Fruit fly (Drosophila melanogaster) whole organism, embryonic: ENCODE results near the gene CG6067.

ENCODE experiments used
- Abd-B ChIP-seq: fragments of 200-800 bp; sonication (Bioruptor generic); optimal IDR thresholded peaks from 2 replicates; lab custom pipeline; 2018; ENCODE audit warnings: missing biosample characterization, mild to moderate bottlenecking, missing genetic modification characterization, moderate library complexity
- BEAF-32 ChIP-seq: fragments of 200-800 bp; sonication (Bioruptor generic); optimal IDR thresholded peaks from 3 replicates; lab custom pipeline; 2017; ENCODE audit warnings: missing biosample characterization, missing genetic modification characterization, mild to moderate bottlenecking, moderate library complexity, missing genetic modification reagents
- CG10267 ChIP-seq: fragments of 200-800 bp; sonication (Bioruptor generic); optimal IDR thresholded peaks from 2 replicates; lab custom pipeline; 2018; ENCODE audit warnings: missing biosample characterization, mild to moderate bottlenecking, missing genetic modification characterization, moderate library complexity
- CG11093 ChIP-seq: fragments of 200-800 bp; sonication (Bioruptor generic); IDR thresholded peaks from 3 replicates; pipeline ENCODE4 v1.3.6; 2022; ENCODE audit warnings: missing biosample characterization, missing genetic modification characterization
- CG11504 ChIP-seq: fragments of 200-800 bp; sonication (Bioruptor generic); optimal IDR thresholded peaks from 3 replicates; lab custom pipeline; 2019; ENCODE audit warnings: missing biosample characterization, mild to moderate bottlenecking, missing genetic modification characterization, moderate library complexity
- CG12744 ChIP-seq: fragments of 200-800 bp; sonication (Bioruptor generic); optimal IDR thresholded peaks from 2 replicates; lab custom pipeline; 2016; ENCODE audit warnings: missing biosample characterization, missing genetic modification characterization
- CG13624 ChIP-seq: fragments of 200-800 bp; sonication (Bioruptor generic); optimal IDR thresholded peaks from 2 replicates; lab custom pipeline; 2016; ENCODE audit warnings: missing biosample characterization, missing genetic modification characterization
- CG13894 ChIP-seq: fragments of 200-800 bp; sonication (Bioruptor generic); optimal IDR thresholded peaks from 3 replicates; lab custom pipeline; 2018; ENCODE audit warnings: missing biosample characterization, mild to moderate bottlenecking, missing genetic modification characterization, moderate library complexity
- CG16813 ChIP-seq: fragments of 200-800 bp; sonication (Bioruptor generic); IDR thresholded peaks from 3 replicates; pipeline ENCODE4 v1.3.6; 2022; ENCODE audit warnings: missing biosample characterization, missing genetic modification characterization; ENCODE audit not compliant: partially characterized antibody
- CG18011 ChIP-seq: fragments of 200-800 bp; sonication (Bioruptor generic); optimal IDR thresholded peaks from 2 replicates; lab custom pipeline; 2017; ENCODE audit warnings: missing biosample characterization, missing genetic modification characterization, mild to moderate bottlenecking, moderate library complexity, missing genotype
- CG2120 ChIP-seq: fragments of 200-800 bp; sonication (Bioruptor generic); optimal IDR thresholded peaks from 3 replicates; lab custom pipeline; 2016; ENCODE audit warnings: missing biosample characterization, missing genetic modification characterization
- CG2199 ChIP-seq: fragments of 200-800 bp; sonication (Bioruptor generic); IDR thresholded peaks from 3 replicates; pipeline ENCODE4 v1.3.6; 2022; ENCODE audit warnings: missing biosample characterization, missing genetic modification characterization
- CG2875 ChIP-seq: fragments of 200-800 bp; sonication (Bioruptor generic); optimal IDR thresholded peaks from 2 replicates; lab custom pipeline; 2017; ENCODE audit warnings: missing biosample characterization, mild to moderate bottlenecking, missing genetic modification characterization, missing genetic modification reagents
- CG33213 ChIP-seq: fragments of 200-800 bp; sonication (Bioruptor generic); optimal IDR thresholded peaks from 3 replicates; lab custom pipeline; 2016; ENCODE audit warnings: missing biosample characterization, missing genetic modification characterization
- CG34376 ChIP-seq: fragments of 200-800 bp; sonication (Bioruptor generic); optimal IDR thresholded peaks from 2 replicates; lab custom pipeline; 2018; ENCODE audit warnings: missing biosample characterization, mild to moderate bottlenecking, missing genetic modification characterization
- CG3838 ChIP-seq: fragments of 200-800 bp; sonication (Bioruptor generic); optimal IDR thresholded peaks from 3 replicates; lab custom pipeline; 2016; ENCODE audit warnings: missing biosample characterization, missing genetic modification characterization
- CG6689 ChIP-seq: fragments of 200-800 bp; sonication (Bioruptor generic); IDR thresholded peaks from 2 replicates; pipeline ENCODE4 v1.3.6; 2022; ENCODE audit warnings: missing biosample characterization, missing genetic modification characterization
- CG6854 ChIP-seq: fragments of 200-800 bp; sonication (Bioruptor generic); optimal IDR thresholded peaks from 3 replicates; lab custom pipeline; 2017; ENCODE audit warnings: missing biosample characterization, mild to moderate bottlenecking, missing genetic modification characterization
- CG7357 ChIP-seq: fragments of 200-800 bp; sonication (Bioruptor generic); IDR thresholded peaks from 3 replicates; pipeline ENCODE4 v1.3.6; 2022; ENCODE audit warnings: missing biosample characterization, missing genetic modification characterization
- CG7745 ChIP-seq: fragments of 200-800 bp; sonication (Bioruptor generic); optimal IDR thresholded peaks from 2 replicates; lab custom pipeline; 2018; ENCODE audit warnings: missing biosample characterization, mild to moderate bottlenecking, missing genetic modification characterization, moderate library complexity
- CG8359 ChIP-seq: fragments of 200-800 bp; sonication (Bioruptor generic); optimal IDR thresholded peaks from 2 replicates; lab custom pipeline; 2017; ENCODE audit warnings: missing biosample characterization, mild to moderate bottlenecking, missing genetic modification characterization, borderline replicate concordance
- CG8944 ChIP-seq: fragments of 200-800 bp; sonication (Bioruptor generic); optimal IDR thresholded peaks from 3 replicates; lab custom pipeline; 2016; ENCODE audit warnings: missing biosample characterization, missing genetic modification characterization
- CG9727 ChIP-seq: fragments of 200-800 bp; sonication (Bioruptor generic); optimal IDR thresholded peaks from 3 replicates; lab custom pipeline; 2017; ENCODE audit warnings: missing biosample characterization, mild to moderate bottlenecking, missing genetic modification characterization
- Dip3 ChIP-seq: fragments of 200-800 bp; sonication (Bioruptor generic); optimal IDR thresholded peaks from 3 replicates; lab custom pipeline; 2016; ENCODE audit warnings: missing biosample characterization, missing genetic modification characterization
- Doc3 ChIP-seq: fragments of 200-800 bp; sonication (Bioruptor generic); IDR thresholded peaks from 3 replicates; pipeline ENCODE4 v1.3.6; 2022; ENCODE audit warnings: missing biosample characterization, missing genetic modification characterization; ENCODE audit not compliant: partially characterized antibody
- Fer1 ChIP-seq: fragments of 200-800 bp; sonication (Bioruptor generic); optimal IDR thresholded peaks from 2 replicates; lab custom pipeline; 2017; ENCODE audit warnings: missing biosample characterization, mild to moderate bottlenecking, missing genetic modification characterization
- Jarid2 ChIP-seq: fragments of 200-800 bp; sonication (Bioruptor generic); optimal IDR thresholded peaks from 3 replicates; lab custom pipeline; 2017; ENCODE audit warnings: mild to moderate bottlenecking, missing biosample characterization, missing genetic modification reagents, missing genetic modification characterization
- Kr ChIP-seq: fragments of 200-800 bp; sonication (Bioruptor generic); optimal IDR thresholded peaks from 2 replicates; lab custom pipeline; 2017; ENCODE audit warnings: missing biosample characterization, mild to moderate bottlenecking, missing genetic modification characterization
- Myb ChIP-seq: fragments of 200-800 bp; sonication (Bioruptor generic); optimal IDR thresholded peaks from 2 replicates; lab custom pipeline; 2016; ENCODE audit warnings: missing biosample characterization, missing genetic modification characterization
- Nf-YB ChIP-seq: fragments of 200-800 bp; sonication (Bioruptor generic); optimal IDR thresholded peaks from 3 replicates; lab custom pipeline; 2019; ENCODE audit warnings: missing biosample characterization, mild to moderate bottlenecking, missing genetic modification characterization, moderate library complexity
- Spps ChIP-seq: fragments of 200-800 bp; sonication (Bioruptor generic); optimal IDR thresholded peaks from 2 replicates; lab custom pipeline; 2018; ENCODE audit warnings: missing biosample characterization, mild to moderate bottlenecking, missing genetic modification characterization
- TFAM ChIP-seq: fragments of 200-800 bp; sonication (Bioruptor generic); optimal IDR thresholded peaks from 2 replicates; lab custom pipeline; 2017; ENCODE audit warnings: missing biosample characterization, missing genetic modification characterization, inconsistent platforms
- Vsx1 ChIP-seq: fragments of 200-800 bp; sonication (Bioruptor generic); optimal IDR thresholded peaks from 2 replicates; lab custom pipeline; 2017; ENCODE audit warnings: missing biosample characterization, mild to moderate bottlenecking, missing genetic modification characterization, missing genetic modification reagents
- amos ChIP-seq: fragments of 200-800 bp; sonication (Bioruptor generic); IDR thresholded peaks from 2 replicates; pipeline ENCODE4 v1.3.6; 2022; ENCODE audit warnings: missing biosample characterization, missing genetic modification characterization; ENCODE audit not compliant: partially characterized antibody
- ara ChIP-seq: fragments of 200-800 bp; sonication (Bioruptor generic); IDR thresholded peaks from 2 replicates; pipeline ENCODE4 v1.3.6; 2022; ENCODE audit warnings: missing biosample characterization, missing genetic modification characterization
- az2 ChIP-seq: fragments of 200-800 bp; sonication (Bioruptor generic); optimal IDR thresholded peaks from 3 replicates; lab custom pipeline; 2016; ENCODE audit warnings: missing biosample characterization, missing genetic modification characterization
- cas ChIP-seq: fragments of 200-800 bp; sonication (Bioruptor generic); IDR thresholded peaks from 2 replicates; pipeline ENCODE4 v1.3.6; 2022; ENCODE audit warnings: missing biosample characterization, missing genetic modification characterization
- chif ChIP-seq, 2 experiments: fragments of 200-800 bp; sonication (Bioruptor generic); optimal IDR thresholded peaks; 3 replicates each; lab custom pipeline; 2016; ENCODE audit warnings: missing biosample characterization in 2 of 2, missing genetic modification characterization in 2 of 2
- dati ChIP-seq: fragments of 200-800 bp; sonication (Bioruptor generic); IDR thresholded peaks from 2 replicates; pipeline ENCODE4 v1.3.6; 2022; ENCODE audit warnings: missing biosample characterization, missing genetic modification characterization
- gcm ChIP-seq: fragments of 200-800 bp; sonication (Bioruptor generic); optimal IDR thresholded peaks from 2 replicates; lab custom pipeline; 2019; ENCODE audit warnings: missing biosample characterization, mild to moderate bottlenecking, missing genetic modification characterization, moderate library complexity
- hb ChIP-seq: fragments of 200-800 bp; sonication (Bioruptor generic); IDR thresholded peaks from 3 replicates; pipeline ENCODE4 v1.3.6; 2022; ENCODE audit warnings: missing biosample characterization, missing genetic modification characterization; ENCODE audit not compliant: partially characterized antibody
- ind ChIP-seq: fragments of 200-800 bp; sonication (Bioruptor generic); optimal IDR thresholded peaks from 3 replicates; lab custom pipeline; 2016; ENCODE audit warnings: missing biosample characterization, missing genetic modification characterization
- nerfin-1 ChIP-seq: fragments of 200-800 bp; sonication (Bioruptor generic); optimal IDR thresholded peaks from 3 replicates; lab custom pipeline; 2019; ENCODE audit warnings: missing biosample characterization, mild to moderate bottlenecking, missing genetic modification characterization, moderate library complexity
- onecut ChIP-seq: fragments of 200-800 bp; sonication (Bioruptor generic); IDR thresholded peaks from 2 replicates; pipeline ENCODE4 v1.3.6; 2022; ENCODE audit warnings: missing biosample characterization, missing genetic modification characterization
- row ChIP-seq: fragments of 200-800 bp; sonication (Bioruptor generic); IDR thresholded peaks from 3 replicates; pipeline ENCODE4 v1.3.6; 2022; ENCODE audit warnings: missing biosample characterization, missing genetic modification characterization
- seq ChIP-seq: fragments of 200-800 bp; sonication (Bioruptor generic); IDR thresholded peaks from 2 replicates; pipeline ENCODE4 v1.3.6; 2022; ENCODE audit warnings: missing biosample characterization, missing genetic modification characterization
- sqz ChIP-seq: fragments of 200-800 bp; sonication (Bioruptor generic); optimal IDR thresholded peaks from 3 replicates; lab custom pipeline; 2018; ENCODE audit warnings: missing biosample characterization, mild to moderate bottlenecking, missing genetic modification characterization
- tgo ChIP-seq: fragments of 200-800 bp; sonication (Bioruptor generic); IDR thresholded peaks from 3 replicates; pipeline ENCODE4 v1.3.6; 2022; ENCODE audit warnings: missing biosample characterization, missing genetic modification characterization
- zen2 ChIP-seq: fragments of 200-800 bp; sonication (Bioruptor generic); IDR thresholded peaks from 3 replicates; pipeline ENCODE4 v1.3.6; 2022; ENCODE audit warnings: missing biosample characterization, missing genetic modification characterization; ENCODE audit not compliant: partially characterized antibody

CG6067 gene

DNA sequence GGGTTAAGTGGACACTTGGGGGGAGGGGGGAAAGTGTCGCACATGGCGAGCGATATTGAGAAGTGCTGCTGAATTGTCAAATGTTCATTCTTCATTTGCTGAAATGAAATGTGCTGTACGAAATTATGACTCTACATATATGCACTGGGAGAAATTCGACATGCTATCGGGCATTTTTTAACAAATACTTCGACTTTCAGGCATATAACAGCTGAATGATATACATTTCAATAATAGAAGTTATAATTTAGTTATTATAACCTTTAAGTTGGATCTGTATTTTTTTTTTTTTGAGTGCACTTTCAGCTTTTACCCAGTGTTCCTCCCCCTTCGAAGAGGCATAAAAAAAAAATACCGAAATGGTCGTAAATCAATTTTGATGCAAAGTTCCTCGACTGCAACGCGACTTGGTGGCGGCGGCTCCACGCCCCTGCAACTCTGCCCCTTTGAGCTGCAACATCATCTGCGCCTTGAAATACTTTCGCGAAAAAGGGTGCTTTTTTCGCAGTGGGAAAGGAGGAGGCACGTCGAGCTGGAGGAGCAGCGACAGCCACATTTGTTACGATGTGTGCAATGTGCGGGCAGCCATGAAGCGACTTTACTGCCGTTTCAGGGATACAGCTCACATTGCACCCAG is 18.1 kb downstream of the CG6067 start (continued):
- no peak for TF ChIP-seq Dip3 (GFP tag; lab: Kevin White, UChicago)
- TF ChIP-seq amos (GFP tag; lab: Robert Waterston, UW): no peak
- no peak for TF ChIP-seq hb (GFP tag; lab: Robert Waterston, UW)
- no peak; the same call in 2 of the 3 replicates for TF ChIP-seq CG7357
- peak; percentile 30 for TF ChIP-seq az2 (GFP tag; lab: Kevin White, UChicago)
- no peak for TF ChIP-seq onecut (GFP tag; lab: Robert Waterston, UW)
- TF ChIP-seq chif (GFP tag; optimal IDR thresholded peaks at IDR 0.05; lab: Kevin White, UChicago): peak in 1 of 2 experiments; percentile 24
- no peak for TF ChIP-seq CG2199 (GFP tag; lab: Robert Waterston, UW)
- no peak for TF ChIP-seq CG13624
- TF ChIP-seq CG18011 (GFP tag; lab: Kevin White, UChicago): no peak
- no peak for TF ChIP-seq nerfin-1
- TF ChIP-seq BEAF-32 (GFP tag; lab: Kevin White, UChicago): no peak
- TF ChIP-seq CG33213 (GFP tag; lab: Kevin White, UChicago): no peak
- peak; percentile 0 for TF ChIP-seq CG2120 (GFP tag; lab: Kevin White, UChicago)
- TF ChIP-seq CG34376: no peak
- 0 out of 3 replicates have a peak, but pooled peaks have one; percentile 22 for TF ChIP-seq tgo
- TF ChIP-seq zen2: no peak
- peak; percentile 50; the same call in 1 of the 2 replicates for TF ChIP-seq ara
- no peak for TF ChIP-seq Kr
- TF ChIP-seq CG8359: no peak
- TF ChIP-seq CG10267 (tag; lab: Kevin White, UChicago): peak; percentile 20
- TF ChIP-seq ind (GFP tag; lab: Kevin White, UChicago): peak; percentile 11
- no peak for TF ChIP-seq CG11093 (GFP tag; lab: Robert Waterston, UW)
- no peak for TF ChIP-seq CG6854 (GFP tag; lab: Kevin White, UChicago)
- TF ChIP-seq Abd-B (GFP tag; lab: Kevin White, UChicago): no peak
- TF ChIP-seq CG13894 (tag; lab: Kevin White, UChicago): no peak
- TF ChIP-seq Myb (GFP tag; lab: Kevin White, UChicago): no peak
- TF ChIP-seq Nf-YB (GFP tag; lab: Kevin White, UChicago): no peak
- TF ChIP-seq CG3838 (GFP tag; lab: Kevin White, UChicago): no peak
- TF ChIP-seq CG9727 (GFP tag; lab: Kevin White, UChicago): no peak
- no peak for TF ChIP-seq gcm (GFP tag; lab: Kevin White, UChicago)
- peak; percentile 16 for TF ChIP-seq CG11504 (tag; lab: Kevin White, UChicago)
- no peak for TF ChIP-seq CG12744 (GFP tag; lab: Kevin White, UChicago)
- peak; percentile 46; the same call in 1 of the 2 replicates for TF ChIP-seq seq (GFP tag; lab: Robert Waterston, UW)
- no peak for TF ChIP-seq Vsx1 (GFP tag; lab: Kevin White, UChicago)
- no peak for TF ChIP-seq Jarid2 (GFP tag; lab: Kevin White, UChicago)
- TF ChIP-seq CG7745: no peak
- no peak for TF ChIP-seq CG16813
- TF ChIP-seq row (GFP tag; lab: Robert Waterston, UW): peak; percentile 47; the same call in 2 of the 3 replicates
- peak; percentile 29 for TF ChIP-seq Spps
- peak; percentile 5 for TF ChIP-seq sqz (GFP tag; lab: Kevin White, UChicago)
- TF ChIP-seq CG2875 (GFP tag; lab: Kevin White, UChicago): peak; percentile 9
- no peak for TF ChIP-seq cas (GFP tag; lab: Robert Waterston, UW)
- TF ChIP-seq dati (GFP tag; lab: Robert Waterston, UW): no peak
- no peak for TF ChIP-seq CG8944
- no peak for TF ChIP-seq TFAM
- no peak for TF ChIP-seq Fer1
- TF ChIP-seq Doc3: no peak
- TF ChIP-seq CG6689: peak; percentile 62
